Fruit fly (Drosophila melanogaster): ENCODE results near the gene side-VII.

The side-VII gene

DNA sequence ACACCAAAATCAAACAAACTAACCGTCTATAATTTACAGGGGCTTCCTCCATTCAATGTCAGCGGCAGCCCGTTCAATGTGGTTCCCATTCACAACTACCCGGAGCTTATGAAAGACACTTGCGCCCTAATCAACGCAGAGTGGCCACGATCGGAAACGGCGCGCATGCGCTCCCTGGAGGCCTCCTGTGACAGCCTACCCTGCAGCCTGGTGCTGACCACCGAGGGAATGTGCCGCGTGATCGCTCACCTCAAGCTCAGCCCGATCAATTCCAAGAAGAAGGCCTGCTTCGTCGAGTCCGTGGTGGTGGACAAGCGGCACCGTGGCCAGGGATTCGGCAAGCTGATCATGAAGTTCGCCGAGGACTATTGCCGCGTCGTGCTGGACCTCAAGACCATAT lies 29.1 kb upstream of the side-VII start, which contains the start of gene MED6:
MED6 (minus strand) TSS at position 101 of the 400 bp plus-strand sequence.
- no peak for TF ChIP-seq CG12744 (GFP tag; optimal IDR thresholded peaks at IDR 0.05)
- 0 out of 2 replicates have a peak, but pooled peaks have one; percentile 27 for TF ChIP-seq Dref (GFP tag; IDR thresholded peaks at IDR 0.05)
- no peak for TF ChIP-seq CG12071 (GFP tag; optimal IDR thresholded peaks at IDR 0.05)
- no peak for TF ChIP-seq Dip2 (GFP tag; IDR thresholded peaks at IDR 0.05)
- no peak for TF ChIP-seq CG32532 (GFP tag; IDR thresholded peaks at IDR 0.05)
- TF ChIP-seq tna (GFP tag; IDR thresholded peaks at IDR 0.05; ENCODE audit: partially characterized antibody) = no peak
- peak; percentile 77 for TF ChIP-seq Med (GFP tag)
- no peak for TF ChIP-seq gfzf (GFP tag; optimal IDR thresholded peaks at IDR 0.05)
- no peak for TF ChIP-seq Awh (GFP tag; IDR thresholded peaks at IDR 0.05)
- TF ChIP-seq crc (GFP tag; optimal IDR thresholded peaks at IDR 0.05) = no peak
- no peak for TF ChIP-seq BEAF-32 (GFP tag; optimal IDR thresholded peaks at IDR 0.05)
- TF ChIP-seq gsb (GFP tag; IDR thresholded peaks at IDR 0.05) = 0 out of 2 replicates have a peak, but pooled peaks have one; percentile 26
- no peak for TF ChIP-seq CG33557 (GFP tag; optimal IDR thresholded peaks at IDR 0.05)
- TF ChIP-seq cas (GFP tag; IDR thresholded peaks at IDR 0.05) = no peak
- TF ChIP-seq ci (GFP tag; IDR thresholded peaks at IDR 0.05) = 0 out of 3 replicates have a peak, but pooled peaks have one; percentile 7
- TF ChIP-seq p53 (GFP tag; optimal IDR thresholded peaks at IDR 0.05) = no peak
- no peak for TF ChIP-seq eyg (GFP tag; optimal IDR thresholded peaks at IDR 0.05)

DNA sequence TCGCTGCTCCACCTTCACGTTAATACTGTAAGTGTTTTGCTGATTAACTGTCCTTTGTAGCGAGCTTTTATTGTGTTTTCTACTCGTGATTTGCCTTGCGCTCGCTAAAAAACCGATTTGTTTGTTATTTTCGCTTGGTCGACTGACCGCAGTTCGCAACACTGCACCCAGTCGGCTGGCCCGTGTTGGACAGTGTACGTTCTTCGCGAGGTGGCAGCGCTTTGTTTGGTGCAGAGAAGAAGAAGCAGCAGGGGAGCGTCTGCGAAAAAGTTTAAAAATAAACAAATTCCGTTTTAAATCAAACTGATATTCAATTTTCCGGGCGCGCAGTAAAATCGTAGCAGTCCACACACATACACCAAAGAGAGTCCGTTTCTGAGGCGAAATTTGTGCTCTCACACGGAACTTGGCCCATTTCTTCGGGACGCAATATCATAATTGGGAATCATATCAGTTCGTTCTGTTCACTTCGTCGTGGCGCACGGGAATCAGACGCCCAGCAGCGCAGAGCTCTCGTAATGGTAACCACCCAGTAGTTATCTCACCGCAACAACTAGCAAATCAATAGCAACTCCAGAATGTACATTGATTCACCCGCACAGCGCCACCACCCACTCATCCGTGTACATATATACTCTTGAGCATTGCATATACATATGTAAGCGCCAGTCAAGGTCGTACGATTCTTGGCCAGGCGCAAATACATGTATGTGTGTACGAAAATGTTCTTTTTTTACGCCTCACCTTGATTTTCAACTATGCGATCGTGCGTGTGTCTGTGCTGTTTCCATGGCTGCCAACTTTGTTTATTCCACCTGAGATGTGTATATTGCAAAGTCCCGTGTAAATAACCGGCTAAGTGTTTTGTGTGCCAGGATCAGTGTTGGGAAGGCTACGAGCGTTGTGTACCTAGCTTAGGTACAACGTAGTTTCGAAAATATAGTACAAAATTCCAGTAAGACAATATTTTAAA lies 28.1 kb upstream of the side-VII start, which contains the start of gene Naa80:
Naa80 (plus strand) TSS at position 215 of the 973 bp plus-strand sequence.
- TF ChIP-seq tin (GFP tag; optimal IDR thresholded peaks at IDR 0.05) (peak; percentile 71), CG12219 (GFP tag; optimal IDR thresholded peaks at IDR 0.05) (no peak), kah (GFP tag; optimal IDR thresholded peaks at IDR 0.05) (peak; percentile 31), Stat92E (GFP tag; optimal IDR thresholded peaks at IDR 0.05) (peak in 1 of 3 experiments; percentile 24), CG15696 (tag; optimal IDR thresholded peaks at IDR 0.05) (peak; percentile 53), CG11456 (GFP tag; IDR thresholded peaks at IDR 0.05) (peak; percentile 80), phol (tag; optimal IDR thresholded peaks at IDR 0.05) (peak; percentile 28), trh (GFP tag; optimal IDR thresholded peaks at IDR 0.05) (peak; percentile 19), HLH3B (GFP tag; IDR thresholded peaks at IDR 0.05) (peak; percentile 58), Bteb2 (GFP tag; optimal IDR thresholded peaks at IDR 0.05) (peak; percentile 50), mam (GFP tag; optimal IDR thresholded peaks at IDR 0.05) (peak; percentile 82), CG7372 (GFP tag; IDR thresholded peaks at IDR 0.05) (no peak), Sox100B (GFP tag; optimal IDR thresholded peaks at IDR 0.05) (no peak), CG33213 (GFP tag; optimal IDR thresholded peaks at IDR 0.05) (peak; percentile 57), CG7745 (tag; optimal IDR thresholded peaks at IDR 0.05) (no peak), sens-2 (GFP tag; IDR thresholded peaks at IDR 0.05) (no peak), HLHmδ (GFP tag; optimal IDR thresholded peaks at IDR 0.05) (peak; percentile 63), tgo (GFP tag; IDR thresholded peaks at IDR 0.05) (peak; percentile 18; the same call in 1 of the 3 replicates), CG31441 (GFP tag; IDR thresholded peaks at IDR 0.05) (no peak; the same call in 1 of the 2 replicates), mirr (GFP tag; optimal IDR thresholded peaks at IDR 0.05) (peak; percentile 28), sim (GFP tag; IDR thresholded peaks at IDR 0.05) (no peak), CG11398 (GFP tag; optimal IDR thresholded peaks at IDR 0.05) (peak; percentile 58), CG12942 (GFP tag; optimal IDR thresholded peaks at IDR 0.05) (peak; percentile 69), CG3847 (GFP tag; IDR thresholded peaks at IDR 0.05) (peak; percentile 94), CG1602 (GFP tag; optimal IDR thresholded peaks at IDR 0.05) (peak; percentile 21), CG17328 (GFP tag; IDR thresholded peaks at IDR 0.05) (no peak; the same call in 1 of the 2 replicates), stwl (tag; optimal IDR thresholded peaks at IDR 0.05) (peak; percentile 77), Lpt (GFP tag; optimal IDR thresholded peaks at IDR 0.05) (no peak), CG11504 (tag; optimal IDR thresholded peaks at IDR 0.05) (no peak), CG8924 (tag; optimal IDR thresholded peaks at IDR 0.05) (peak; percentile 60), CG7357 (GFP tag; IDR thresholded peaks at IDR 0.05) (no peak), kni (GFP tag; optimal IDR thresholded peaks at IDR 0.05) (peak; percentile 54)

Data from whole organism, embryonic.